Worm (Caenorhabditis elegans): ENCODE data around the gene swt-3.
A peak's percentile ranks its signal among the peaks of the same experiment; 100 is the strongest.

ce11 chrIV:10821672-10822304, 41.3 kb upstream of the swt-3 start:
- no peak for TF ChIP-seq elt-2 (tag; optimal IDR thresholded peaks at IDR 0.05)
- peak; percentile 75 to 84 for TF ChIP-seq lin-35 (GFP tag; optimal IDR thresholded peaks at IDR 0.05)
- TF ChIP-seq elt-3 (tag; optimal IDR thresholded peaks at IDR 0.05) = peak in 4 of 6 experiments; percentile 20 to 82 (median 67)
- no peak for TF ChIP-seq pag-3 (tag; optimal IDR thresholded peaks at IDR 0.05; ENCODE audit: borderline replicate concordance, insufficient read depth)
- TF ChIP-seq nhr-28 (tag; optimal IDR thresholded peaks at IDR 0.05) = no peak
- peak; percentile 58 to 83 (median 75) for TF ChIP-seq ceh-82 (tag; optimal IDR thresholded peaks at IDR 0.05)
- TF ChIP-seq pqm-1 (tag; optimal IDR thresholded peaks at IDR 0.05) = no peak
- peak; percentile 78 for TF ChIP-seq rnt-1 (tag; optimal IDR thresholded peaks at IDR 0.05)
- no peak for TF ChIP-seq nhr-76 (tag; optimal IDR thresholded peaks at IDR 0.05)
- no peak for TF ChIP-seq unc-62 (GFP tag; optimal IDR thresholded peaks at IDR 0.05)
- TF ChIP-seq lin-39 (tag; optimal IDR thresholded peaks at IDR 0.05) = no peak
